Worm (Caenorhabditis elegans) whole organism, late embryonic: ENCODE results near the gene sra-37.

Experiments used
- F13H6.1 ChIP-seq: sonication (generic microtip); optimal IDR thresholded peaks from 2 replicates; lab custom pipeline; 2016; ENCODE audit warnings: missing genetic modification characterization, missing compliant biosample characterization
- K02D7.2 ChIP-seq: sonication (generic microtip); optimal IDR thresholded peaks from 2 replicates; lab custom pipeline; 2017; ENCODE audit warnings: mild to moderate bottlenecking, missing genetic modification characterization, missing compliant biosample characterization
- T23F11.4 ChIP-seq: fragments of 200-800 bp; sonication (Bioruptor generic); optimal IDR thresholded peaks from 2 replicates; lab custom pipeline; 2018; ENCODE audit warnings: mild to moderate bottlenecking, missing genetic modification characterization, missing compliant biosample characterization
- ahr-1 ChIP-seq: sonication (generic microtip); optimal IDR thresholded peaks from 2 replicates; lab custom pipeline; 2016; ENCODE audit warnings: missing genetic modification characterization, missing compliant biosample characterization
- ama-1 ChIP-seq: fragments of 150-350 bp; optimal IDR thresholded peaks from 2 replicates; lab custom pipeline; 2014
- ceh-14 ChIP-seq: sonication (generic microtip); optimal IDR thresholded peaks from 2 replicates; lab custom pipeline; 2016; ENCODE audit warnings: missing genotype, missing genetic modification characterization, missing compliant biosample characterization
- ceh-19 ChIP-seq: fragments of 200-800 bp; sonication (Bioruptor generic); optimal IDR thresholded peaks from 2 replicates; lab custom pipeline; 2018; ENCODE audit warnings: mild to moderate bottlenecking, missing genetic modification characterization, missing compliant biosample characterization
- ceh-22 ChIP-seq: sonication (generic microtip); optimal IDR thresholded peaks from 2 replicates; lab custom pipeline; 2017; ENCODE audit warnings: missing biosample characterization, missing genetic modification characterization
- ceh-30 ChIP-seq: fragments of 150-350 bp; optimal IDR thresholded peaks from 2 replicates; lab custom pipeline; 2014; ENCODE audit warnings: missing biosample characterization, missing genetic modification characterization
- ceh-31 ChIP-seq: sonication (generic microtip); optimal IDR thresholded peaks from 2 replicates; lab custom pipeline; 2016; ENCODE audit warnings: missing genetic modification characterization, missing compliant biosample characterization
- ceh-6 ChIP-seq: fragments of 200-800 bp; sonication (Bioruptor generic); optimal IDR thresholded peaks from 2 replicates; lab custom pipeline; 2018; ENCODE audit warnings: mild to moderate bottlenecking, missing genetic modification characterization, missing compliant biosample characterization
- ceh-9 ChIP-seq: sonication (generic microtip); optimal IDR thresholded peaks from 2 replicates; lab custom pipeline; 2016; ENCODE audit warnings: mild to moderate bottlenecking, missing genetic modification characterization, inconsistent platforms, missing compliant biosample characterization
- che-1 ChIP-seq: sonication (generic microtip); optimal IDR thresholded peaks from 2 replicates; lab custom pipeline; 2016; ENCODE audit warnings: mild to moderate bottlenecking, missing genetic modification characterization, missing compliant biosample characterization
- dmd-4 ChIP-seq: sonication (generic microtip); optimal IDR thresholded peaks from 2 replicates; lab custom pipeline; 2016; ENCODE audit warnings: borderline replicate concordance, missing genetic modification characterization, missing compliant biosample characterization
- dve-1 ChIP-seq: sonication (generic microtip); optimal IDR thresholded peaks from 2 replicates; lab custom pipeline; 2017; ENCODE audit warnings: antibody characterized with exemption, mild to moderate bottlenecking, missing genetic modification characterization, missing compliant biosample characterization
- elt-4 ChIP-seq: sonication (generic microtip); optimal IDR thresholded peaks from 2 replicates; lab custom pipeline; 2016; ENCODE audit warnings: missing genetic modification characterization, missing compliant biosample characterization
- ets-4 ChIP-seq: sonication (generic microtip); optimal IDR thresholded peaks from 2 replicates; lab custom pipeline; 2016; ENCODE audit warnings: missing genetic modification characterization, missing compliant biosample characterization
- fax-1 ChIP-seq: sonication (generic microtip); optimal IDR thresholded peaks from 2 replicates; lab custom pipeline; 2016; ENCODE audit warnings: missing genotype, missing genetic modification characterization, missing compliant biosample characterization
- hlh-30 ChIP-seq: sonication (generic microtip); optimal IDR thresholded peaks from 2 replicates; lab custom pipeline; 2017; ENCODE audit warnings: antibody characterized with exemption, missing genetic modification characterization, missing compliant biosample characterization; ENCODE audit not compliant: insufficient read depth
- lim-6 ChIP-seq: sonication (generic microtip); optimal IDR thresholded peaks from 2 replicates; lab custom pipeline; 2016; ENCODE audit warnings: missing genetic modification characterization, missing compliant biosample characterization
- lin-11 ChIP-seq: fragments of 200-800 bp; sonication (Bioruptor generic); optimal IDR thresholded peaks from 2 replicates; lab custom pipeline; 2018; ENCODE audit warnings: mild to moderate bottlenecking, missing genetic modification characterization, missing compliant biosample characterization
- mec-3 ChIP-seq: sonication (generic microtip); optimal IDR thresholded peaks from 2 replicates; lab custom pipeline; 2016; ENCODE audit warnings: borderline replicate concordance, missing genetic modification characterization, missing compliant biosample characterization
- nfya-1 ChIP-seq: sonication (generic microtip); optimal IDR thresholded peaks from 2 replicates; lab custom pipeline; 2017; ENCODE audit warnings: missing genetic modification characterization, mild to moderate bottlenecking, missing compliant biosample characterization, antibody characterized with exemption, moderate library complexity
- nhr-232 ChIP-seq: sonication (generic microtip); optimal IDR thresholded peaks from 2 replicates; lab custom pipeline; 2016; ENCODE audit warnings: missing genetic modification characterization, missing compliant biosample characterization
- pat-9 ChIP-seq: fragments of 200-800 bp; sonication (Bioruptor generic); optimal IDR thresholded peaks from 2 replicates; lab custom pipeline; 2018; ENCODE audit warnings: mild to moderate bottlenecking, missing genetic modification characterization, moderate library complexity, missing compliant biosample characterization
- pha-4 ChIP-seq: fragments of 150-350 bp; optimal IDR thresholded peaks from 2 replicates; lab custom pipeline; 2018; ENCODE audit warnings: missing biosample characterization, missing genetic modification reagents, missing genetic modification characterization
- pros-1 ChIP-seq: fragments of 150-350 bp; optimal IDR thresholded peaks from 2 replicates; lab custom pipeline; 2014; ENCODE audit warnings: missing biosample characterization, missing genetic modification reagents, missing genetic modification characterization
- ref-2 ChIP-seq: sonication (generic microtip); optimal IDR thresholded peaks from 2 replicates; lab custom pipeline; 2016; ENCODE audit warnings: missing genetic modification characterization, missing compliant biosample characterization
- tbx-7 ChIP-seq: sonication (generic microtip); optimal IDR thresholded peaks from 2 replicates; lab custom pipeline; 2016; ENCODE audit warnings: missing genotype, missing genetic modification characterization, missing compliant biosample characterization
- ttx-3 ChIP-seq: sonication (generic microtip); optimal IDR thresholded peaks from 2 replicates; lab custom pipeline; 2016; ENCODE audit warnings: missing genetic modification reagents, missing genetic modification characterization, missing compliant biosample characterization
- unc-3 ChIP-seq, 2 experiments: fragments of 200-800 bp in 1 of 2; sonication (Bioruptor generic) in 1 of 2; sonication (generic microtip) in 1 of 2; conservative IDR thresholded peaks in 1 of 2; optimal IDR thresholded peaks in 1 of 2; 2 replicates each; pipeline versions ENCODE4 v1.3.6 to Lab custom; 2016 to 2022; ENCODE audit warnings: missing compliant biosample characterization in 2 of 2, missing genetic modification characterization in 2 of 2, missing genetic modification reagents in 1 of 2
- unc-42 ChIP-seq: sonication (generic microtip); optimal IDR thresholded peaks from 2 replicates; lab custom pipeline; 2016; ENCODE audit warnings: missing genotype, missing genetic modification characterization, missing compliant biosample characterization
- unc-55 ChIP-seq: sonication (generic microtip); optimal IDR thresholded peaks from 2 replicates; lab custom pipeline; 2017; ENCODE audit warnings: missing biosample characterization, missing genetic modification reagents, missing genetic modification characterization
- unc-86 ChIP-seq: sonication (generic microtip); optimal IDR thresholded peaks from 2 replicates; lab custom pipeline; 2016; ENCODE audit warnings: missing genetic modification characterization, missing compliant biosample characterization
- zip-5 ChIP-seq: sonication (generic microtip); optimal IDR thresholded peaks from 2 replicates; lab custom pipeline; 2016; ENCODE audit warnings: missing genetic modification characterization, missing compliant biosample characterization

Gene sra-37

DNA sequence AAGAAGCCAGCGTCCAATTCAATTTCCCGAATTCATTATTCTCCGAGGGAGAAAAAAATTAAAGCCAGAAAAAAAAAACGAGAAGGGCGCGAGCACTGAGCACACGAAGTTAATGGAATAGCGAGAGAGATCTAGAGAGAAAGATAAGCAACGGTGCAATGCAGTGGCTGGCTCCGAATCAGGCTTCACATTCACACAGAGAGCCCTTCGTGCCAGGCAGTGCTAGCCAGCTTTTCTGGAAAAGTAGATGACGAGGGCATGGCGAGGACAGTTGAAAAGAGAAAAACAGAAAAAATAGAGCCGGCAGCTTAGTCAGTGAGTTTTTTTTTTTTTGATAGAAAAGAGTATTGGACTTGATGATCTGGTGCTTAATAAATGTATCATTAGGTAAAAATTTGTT, 20.5 kb upstream of the sra-37 start:
- TF ChIP-seq dmd-4 (tag; lab: Kevin White, UChicago) (no peak), unc-3 (GFP tag; conservative IDR thresholded peaks at IDR 0.05; lab: Robert Waterston, UW) (no peak), unc-3 (tag; optimal IDR thresholded peaks at IDR 0.05; lab: Kevin White, UChicago) (no peak), nhr-232 (tag; lab: Kevin White, UChicago) (no peak), hlh-30 (no peak), ttx-3 (tag; lab: Kevin White, UChicago) (no peak), pros-1 (no peak), mec-3 (tag; lab: Kevin White, UChicago) (no peak), F13H6.1 (tag; lab: Kevin White, UChicago) (no peak), tbx-7 (tag; lab: Kevin White, UChicago) (no peak), unc-42 (tag; lab: Kevin White, UChicago) (no peak), T23F11.4 (GFP tag; lab: Kevin White, UChicago) (no peak), ceh-19 (GFP tag; lab: Kevin White, UChicago) (no peak), ref-2 (tag; lab: Kevin White, UChicago) (no peak), ceh-14 (tag; lab: Kevin White, UChicago) (no peak), dve-1 (tag; lab: Kevin White, UChicago) (no peak), ceh-30 (tag; lab: Kevin White, UChicago) (no peak), pha-4 (tag; lab: Kevin White, UChicago) (no peak), zip-5 (tag; lab: Kevin White, UChicago) (no peak), ceh-9 (no peak), ama-1 (lab: Kevin White, UChicago) (no peak)

DNA sequence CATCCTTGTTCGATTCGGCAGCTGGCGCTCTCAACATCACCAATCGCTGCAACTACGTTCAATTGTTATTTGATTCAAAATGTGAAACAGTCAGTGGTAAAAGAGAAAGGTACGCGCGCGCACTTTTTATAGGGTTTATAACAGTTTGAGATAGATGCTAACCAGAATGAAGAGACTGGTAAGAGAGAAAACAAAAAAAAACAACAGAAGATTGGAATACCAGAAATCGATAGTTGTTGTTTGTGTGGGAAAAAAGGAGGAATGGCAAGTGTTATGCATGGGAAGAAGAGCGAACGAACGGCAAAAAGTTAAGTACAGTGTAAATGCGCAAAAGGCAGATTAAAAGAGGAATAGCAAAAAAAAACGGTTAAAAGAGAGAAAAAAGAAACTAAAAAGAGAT, 16.7 kb upstream of the sra-37 start, which contains the start of gene Y26E6A.3:
Gene Y26E6A.3, minus strand, starts transcription at position 101 of the 400 bp plus-strand sequence.
- TF ChIP-seq ahr-1 (tag; lab: Kevin White, UChicago) = no peak
- no peak for TF ChIP-seq ceh-9
- TF ChIP-seq lin-11 (tag; lab: Kevin White, UChicago) = no peak
- TF ChIP-seq pat-9 = no peak
- no peak for TF ChIP-seq ceh-31 (tag; lab: Kevin White, UChicago)
- TF ChIP-seq ceh-19 (GFP tag; lab: Kevin White, UChicago) = no peak
- no peak for TF ChIP-seq ets-4
- no peak for TF ChIP-seq zip-5 (tag; lab: Kevin White, UChicago)
- TF ChIP-seq ceh-22 (tag; lab: Kevin White, UChicago) = no peak

DNA sequence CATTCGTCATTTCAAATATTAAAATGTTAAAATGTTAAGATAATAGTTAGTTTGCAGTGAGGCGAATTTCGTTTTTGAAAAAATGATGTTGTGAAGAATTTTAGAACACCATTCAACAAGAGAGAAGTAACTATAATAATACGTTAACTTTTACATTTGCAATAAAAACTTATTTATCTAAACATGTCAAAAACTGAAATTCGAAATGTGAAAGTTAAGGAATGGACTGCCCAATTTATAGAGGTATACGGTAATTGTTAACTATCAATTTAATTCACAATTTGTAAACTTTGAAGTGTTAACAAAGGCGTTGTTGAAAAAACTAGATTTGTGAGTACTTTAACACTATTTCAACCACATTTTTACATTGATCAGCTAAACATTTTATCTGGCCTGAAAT, 10.6 kb upstream of the sra-37 start:
- TF ChIP-seq fax-1 (tag; lab: Kevin White, UChicago) (no peak), ceh-9 (no peak), mec-3 (tag; lab: Kevin White, UChicago) (no peak), lim-6 (tag; lab: Kevin White, UChicago) (no peak), unc-55 (GFP tag; lab: Kevin White, UChicago) (no peak), T23F11.4 (GFP tag; lab: Kevin White, UChicago) (no peak), dmd-4 (tag; lab: Kevin White, UChicago) (no peak), che-1 (tag; lab: Kevin White, UChicago) (no peak), unc-86 (tag; lab: Kevin White, UChicago) (no peak), ceh-6 (GFP tag; lab: Kevin White, UChicago) (no peak), ceh-14 (tag; lab: Kevin White, UChicago) (no peak), ama-1 (lab: Kevin White, UChicago) (no peak), elt-4 (tag; lab: Kevin White, UChicago) (no peak), ceh-19 (GFP tag; lab: Kevin White, UChicago) (no peak), pat-9 (no peak), nfya-1 (no peak), tbx-7 (tag; lab: Kevin White, UChicago) (no peak)

DNA sequence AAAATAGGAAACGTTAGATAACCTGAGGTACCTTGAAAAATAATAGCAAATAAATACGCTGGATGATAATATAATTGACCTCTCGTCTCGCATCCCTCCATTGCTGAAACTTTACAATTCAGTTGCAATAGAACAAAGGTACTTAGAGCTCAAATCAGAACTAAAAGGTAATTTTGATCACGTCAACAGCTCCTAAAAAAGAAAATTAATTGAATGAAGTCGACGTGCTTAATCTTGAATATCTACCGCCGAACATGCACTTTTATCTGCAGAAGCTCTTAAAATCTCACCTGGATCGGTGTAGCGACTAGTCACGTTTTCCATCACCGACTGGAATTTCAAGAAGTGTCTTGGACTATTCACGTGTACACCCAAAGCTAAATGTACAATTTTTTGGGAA, 10.2 kb upstream of the sra-37 start, which contains the start of gene sra-39:
Gene sra-39, minus strand, starts transcription at position 101 of the 400 bp plus-strand sequence.
- TF ChIP-seq K02D7.2 (tag; lab: Kevin White, UChicago) = no peak
